Fruit fly (Drosophila melanogaster): Measurements from ENCODE around the gene CG11523.

Gene CG11523

DNA sequence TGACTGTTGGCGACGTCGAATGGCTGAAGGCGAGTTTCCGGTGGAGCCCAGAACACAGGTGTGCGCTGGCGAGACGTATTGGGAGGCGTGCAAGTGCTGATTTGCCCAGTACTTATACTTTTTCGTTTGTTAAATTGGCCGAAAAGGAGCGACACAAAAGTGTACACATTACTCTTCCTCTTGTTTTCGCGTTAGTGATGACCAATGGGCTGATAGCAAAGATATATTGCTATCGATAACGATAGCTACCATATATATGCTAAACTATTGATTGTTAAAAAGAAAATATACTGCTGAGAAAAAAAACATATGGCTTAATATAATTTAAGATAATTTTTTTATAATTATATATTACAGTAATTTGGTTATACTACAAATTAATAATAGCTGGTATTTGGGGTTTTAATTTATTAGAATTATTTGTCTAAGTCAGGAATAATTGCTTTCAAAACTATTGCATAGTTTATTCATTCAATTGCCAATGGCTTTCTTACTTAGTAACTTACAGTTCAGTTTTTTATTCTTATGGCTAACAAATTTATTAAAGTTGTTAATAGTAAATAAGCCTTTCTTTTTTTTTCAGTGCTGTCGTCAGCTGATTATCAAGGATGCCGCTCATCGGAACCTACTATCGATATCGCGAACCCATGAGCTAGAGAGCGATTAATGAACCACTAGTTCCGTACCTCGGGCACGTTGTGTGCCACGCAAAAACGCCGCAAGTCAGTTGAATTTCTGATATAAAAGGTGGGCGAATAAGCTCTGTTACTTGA, 21.7 kb upstream of the CG11523 start, which contains the start of the genes Hem and IleRS (continued):
- TF ChIP-seq Hsf (GFP tag; optimal IDR thresholded peaks at IDR 0.05), result peak; percentile 94
- peak; percentile 80 for TF ChIP-seq CG33213 (GFP tag; optimal IDR thresholded peaks at IDR 0.05)
- peak; percentile 79 for TF ChIP-seq ERR (GFP tag; optimal IDR thresholded peaks at IDR 0.05)
- TF ChIP-seq CG7372 (GFP tag; IDR thresholded peaks at IDR 0.05), result peak; percentile 86
- no peak for TF ChIP-seq CG1832 (GFP tag; optimal IDR thresholded peaks at IDR 0.05)
- TF ChIP-seq slbo (GFP tag; IDR thresholded peaks at IDR 0.05), result peak; percentile 95
- TF ChIP-seq Ets65A (GFP tag), result peak; percentile 97
- no peak for TF ChIP-seq ab (GFP tag; optimal IDR thresholded peaks at IDR 0.05)
- peak; percentile 87 for TF ChIP-seq CG7786 (GFP tag; optimal IDR thresholded peaks at IDR 0.05)
- TF ChIP-seq phol (tag; optimal IDR thresholded peaks at IDR 0.05), result peak; percentile 95
- no peak for TF ChIP-seq fru (optimal IDR thresholded peaks at IDR 0.05)
- no peak for TF ChIP-seq bigmax (GFP tag; optimal IDR thresholded peaks at IDR 0.05)
- TF ChIP-seq sisA (GFP tag; IDR thresholded peaks at IDR 0.05), result peak; percentile 88
- peak; percentile 77 for TF ChIP-seq crc (GFP tag; optimal IDR thresholded peaks at IDR 0.05)
- TF ChIP-seq CG43689 (GFP tag; IDR thresholded peaks at IDR 0.05), result peak; percentile 84
- peak; percentile 82 to 91 for TF ChIP-seq chif (GFP tag; optimal IDR thresholded peaks at IDR 0.05)
- TF ChIP-seq CG2116 (GFP tag; optimal IDR thresholded peaks at IDR 0.05), result peak; percentile 84
- TF ChIP-seq nerfin-1 (tag; optimal IDR thresholded peaks at IDR 0.05), result peak; percentile 87
- TF ChIP-seq gsb (GFP tag; IDR thresholded peaks at IDR 0.05), result 0 out of 2 replicates have a peak, but pooled peaks have one; percentile 34
- peak; percentile 98 for TF ChIP-seq sens (GFP tag)
- TF ChIP-seq CG2889 (GFP tag; IDR thresholded peaks at IDR 0.05), result peak; percentile 86
- peak; percentile 95 for TF ChIP-seq CG13775 (GFP tag; optimal IDR thresholded peaks at IDR 0.05)
- peak; percentile 71 for TF ChIP-seq CG12219 (GFP tag; optimal IDR thresholded peaks at IDR 0.05)
- peak; percentile 83 for TF ChIP-seq Dad (GFP tag; optimal IDR thresholded peaks at IDR 0.05)
- peak; percentile 81 for TF ChIP-seq Dref (GFP tag; IDR thresholded peaks at IDR 0.05)
- TF ChIP-seq Ada2b (GFP tag; IDR thresholded peaks at IDR 0.05), result peak; percentile 85
- TF ChIP-seq CG3838 (GFP tag; optimal IDR thresholded peaks at IDR 0.05), result peak; percentile 78
- TF ChIP-seq CG2120 (GFP tag; optimal IDR thresholded peaks at IDR 0.05), result peak; percentile 92
- TF ChIP-seq oc (tag; optimal IDR thresholded peaks at IDR 0.05), result peak; percentile 78
- TF ChIP-seq CG16779 (GFP tag; IDR thresholded peaks at IDR 0.05), result peak; percentile 64
- TF ChIP-seq nmo (GFP tag; optimal IDR thresholded peaks at IDR 0.05), result peak; percentile 97
- TF ChIP-seq dimm (GFP tag; IDR thresholded peaks at IDR 0.05), result peak; percentile 57
- TF ChIP-seq Bdp1 (GFP tag; optimal IDR thresholded peaks at IDR 0.05), result peak; percentile 60
- no peak for TF ChIP-seq dan (GFP tag; IDR thresholded peaks at IDR 0.05)
- TF ChIP-seq CG17359 (tag; optimal IDR thresholded peaks at IDR 0.05), result peak; percentile 94
- peak; percentile 50 for TF ChIP-seq MTF-1 (GFP tag; optimal IDR thresholded peaks at IDR 0.05; ENCODE audit: borderline replicate concordance)
- peak; percentile 73 for TF ChIP-seq vfl (GFP tag; optimal IDR thresholded peaks at IDR 0.05)
- TF ChIP-seq eve (GFP tag; optimal IDR thresholded peaks at IDR 0.05), result no peak
- TF ChIP-seq HmgD (GFP tag; optimal IDR thresholded peaks at IDR 0.05), result peak; percentile 71
- peak; percentile 96 for TF ChIP-seq Xbp1 (GFP tag; optimal IDR thresholded peaks at IDR 0.05)
- TF ChIP-seq Bgb (GFP tag; IDR thresholded peaks at IDR 0.05; ENCODE audit: partially characterized antibody), result peak; percentile 81
- peak; percentile 85 for TF ChIP-seq CG3407 (GFP tag; optimal IDR thresholded peaks at IDR 0.05)
- peak; percentile 73 for TF ChIP-seq maf-S (GFP tag; optimal IDR thresholded peaks at IDR 0.05)
- TF ChIP-seq Fer2 (tag; optimal IDR thresholded peaks at IDR 0.05), result peak; percentile 90
- TF ChIP-seq Sox100B (GFP tag; optimal IDR thresholded peaks at IDR 0.05), result no peak
- peak; percentile 97 for TF ChIP-seq gem (tag; optimal IDR thresholded peaks at IDR 0.05)
- TF ChIP-seq salm (tag; optimal IDR thresholded peaks at IDR 0.05), result peak; percentile 83
- TF ChIP-seq CG6813 (GFP tag; optimal IDR thresholded peaks at IDR 0.05), result peak; percentile 85
- no peak for TF ChIP-seq CG8478 (optimal IDR thresholded peaks at IDR 0.05)
- TF ChIP-seq CG15073 (GFP tag; optimal IDR thresholded peaks at IDR 0.05), result peak; percentile 56
- no peak for TF ChIP-seq pita (GFP tag; optimal IDR thresholded peaks at IDR 0.05)

Measured in whole organism, embryonic.